Worm (Caenorhabditis elegans): Measurements from ENCODE around the gene Y39A1A.27.

DNA sequence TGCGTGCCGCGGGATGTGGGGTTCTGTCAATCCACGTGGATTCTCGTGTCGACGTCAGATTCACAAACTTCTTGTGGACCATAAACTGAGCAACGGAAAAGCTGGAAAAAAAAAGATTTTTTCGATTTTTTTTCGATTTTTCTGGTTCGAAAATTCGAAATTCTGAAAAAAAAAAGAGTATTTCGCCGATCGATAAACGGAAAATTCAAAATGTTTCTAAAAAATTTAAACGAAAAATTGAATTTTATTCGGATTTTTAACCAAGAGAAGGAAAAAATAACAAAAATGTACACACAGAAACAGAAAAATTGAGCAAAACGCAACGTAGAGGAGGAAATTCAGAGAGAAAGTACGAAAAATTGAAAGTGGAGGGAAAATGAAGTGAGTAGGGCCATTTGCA is 42.4 kb upstream of the Y39A1A.27 start, which contains the start of gene Y39A1A.3:
- no peak for TF ChIP-seq fos-1 (tag; optimal IDR thresholded peaks at IDR 0.05)
- TF ChIP-seq nhr-76 (tag; optimal IDR thresholded peaks at IDR 0.05), result no peak
- no peak for TF ChIP-seq nhr-28 (tag; optimal IDR thresholded peaks at IDR 0.05)
- TF ChIP-seq hpl-2 (GFP tag; optimal IDR thresholded peaks at IDR 0.05), result no peak

Data from whole organism, L1 larva.